Fruit fly (Drosophila melanogaster): ENCODE measurements around the gene jdp.

Gene jdp

dm6 chr3R:30472331-30472730 is 54.5 kb downstream of the jdp start:
- TF ChIP-seq sage (GFP tag; optimal IDR thresholded peaks at IDR 0.05) (no peak), CG9705 (GFP tag; optimal IDR thresholded peaks at IDR 0.05) (no peak), CG32264 (GFP tag; optimal IDR thresholded peaks at IDR 0.05) (no peak), Dif (GFP tag; optimal IDR thresholded peaks at IDR 0.05; ENCODE audit: partially characterized antibody) (no peak), Dfd (GFP tag; optimal IDR thresholded peaks at IDR 0.05) (no peak), GATAd (GFP tag; optimal IDR thresholded peaks at IDR 0.05) (no peak), brk (GFP tag; optimal IDR thresholded peaks at IDR 0.05) (no peak), Rel (GFP tag; optimal IDR thresholded peaks at IDR 0.05) (no peak), Rel (tag; optimal IDR thresholded peaks at IDR 0.05) (no peak), Vsx2 (GFP tag; optimal IDR thresholded peaks at IDR 0.05; ENCODE audit: partially characterized antibody) (no peak), tai (GFP tag; optimal IDR thresholded peaks at IDR 0.05) (no peak), Hnf4 (GFP tag; optimal IDR thresholded peaks at IDR 0.05) (no peak), br (GFP tag; optimal IDR thresholded peaks at IDR 0.05) (no peak), dmrt93B (GFP tag; optimal IDR thresholded peaks at IDR 0.05) (no peak), dl (GFP tag; optimal IDR thresholded peaks at IDR 0.05; ENCODE audit: insufficient read depth in 1 of 2, partially characterized antibody in 2 of 2) (no peak), sv (GFP tag; optimal IDR thresholded peaks at IDR 0.05) (no peak), OdsH (GFP tag; optimal IDR thresholded peaks at IDR 0.05) (no peak), jim (GFP tag; optimal IDR thresholded peaks at IDR 0.05) (no peak), rgr (GFP tag; optimal IDR thresholded peaks at IDR 0.05) (no peak)

- no peak for TF ChIP-seq CrebA (GFP tag; optimal IDR thresholded peaks at IDR 0.05; ENCODE audit: borderline replicate concordance)
- no peak for TF ChIP-seq Abd-B (GFP tag; optimal IDR thresholded peaks at IDR 0.05)
- TF ChIP-seq sage (GFP tag; optimal IDR thresholded peaks at IDR 0.05) = no peak
- no peak for TF ChIP-seq Dif (GFP tag; optimal IDR thresholded peaks at IDR 0.05; ENCODE audit: partially characterized antibody)
Measured at dm6 chr3R:30470690-30471089, 56.1 kb downstream of the jdp start.

dm6 chr3R:30467062-30467461 is 59.8 kb downstream of the jdp start:
- TF ChIP-seq tai (GFP tag; optimal IDR thresholded peaks at IDR 0.05) (no peak), Myc (optimal IDR thresholded peaks at IDR 0.05) (peak; percentile 39), Vsx2 (GFP tag; optimal IDR thresholded peaks at IDR 0.05; ENCODE audit: partially characterized antibody) (peak; percentile 49)
